Worm (Caenorhabditis elegans) whole organism, L4/young adult: ENCODE results near the gene cfap-20.

Source experiments
- W03F9.2 ChIP-seq: fragments of 150-350 bp; optimal IDR thresholded peaks from 2 replicates; lab custom pipeline; 2014; ENCODE audit warnings: missing biosample characterization, missing genetic modification characterization
- dao-5 ChIP-seq: sonication (generic microtip); optimal IDR thresholded peaks from 2 replicates; lab custom pipeline; 2016; ENCODE audit warnings: missing genotype, missing genetic modification characterization, moderate library complexity, missing compliant biosample characterization

DNA sequence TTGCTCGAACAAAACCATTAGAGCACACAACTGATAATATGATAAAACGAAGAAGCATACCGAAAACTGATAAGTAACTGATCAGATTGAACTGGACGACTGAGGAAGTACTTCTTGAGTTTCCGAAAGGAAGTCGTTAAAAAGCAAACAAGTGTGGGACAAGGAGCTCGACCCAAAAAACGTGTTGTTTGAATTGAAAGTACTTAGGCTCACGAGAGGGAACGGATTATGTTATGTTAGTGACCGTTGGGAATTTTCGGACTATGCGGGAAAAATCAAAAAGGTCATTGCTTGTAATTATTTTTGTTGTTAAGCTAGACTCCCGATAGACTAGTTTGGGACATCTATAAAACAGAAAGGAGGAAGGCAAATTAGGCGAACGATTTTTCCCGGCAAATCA, 44.3 kb upstream of the cfap-20 start, which contains the start of gene C48D5.3:
- TF ChIP-seq dao-5 (tag; lab: Kevin White, UChicago): no peak
- TF ChIP-seq W03F9.2: no peak
